Worm (Caenorhabditis elegans): ENCODE data around the gene npr-15.
A peak's percentile ranks its signal among the peaks of the same experiment; 100 is the strongest.

The npr-15 gene

ce11 chrIII:3706586-3706985 lies 12.1 kb upstream of the npr-15 start, which contains the start of gene dph-1:
dph-1 (plus strand) TSS chrIII:3706886.
- no peak for TF ChIP-seq hlh-4 (tag; optimal IDR thresholded peaks at IDR 0.05)
- TF ChIP-seq tbx-2 (tag; optimal IDR thresholded peaks at IDR 0.05) = no peak
- no peak for TF ChIP-seq lin-13 (GFP tag; optimal IDR thresholded peaks at IDR 0.05)
- TF ChIP-seq ceh-8 (GFP tag; optimal IDR thresholded peaks at IDR 0.05) = no peak
- TF ChIP-seq nhr-237 (tag; optimal IDR thresholded peaks at IDR 0.05) = no peak
- TF ChIP-seq ceh-90 (tag; optimal IDR thresholded peaks at IDR 0.05) = no peak
- no peak for TF ChIP-seq lir-3 (tag; optimal IDR thresholded peaks at IDR 0.05; ENCODE audit: poor library complexity)
- no peak for TF ChIP-seq Y116A8C.19 (tag; optimal IDR thresholded peaks at IDR 0.05; ENCODE audit: borderline replicate concordance)
- no peak for TF ChIP-seq grh-1 (GFP tag; IDR thresholded peaks at IDR 0.05)
- no peak for TF ChIP-seq swsn-7 (tag; optimal IDR thresholded peaks at IDR 0.05)
- TF ChIP-seq unc-62 (GFP tag; optimal IDR thresholded peaks at IDR 0.05) = no peak

DNA sequence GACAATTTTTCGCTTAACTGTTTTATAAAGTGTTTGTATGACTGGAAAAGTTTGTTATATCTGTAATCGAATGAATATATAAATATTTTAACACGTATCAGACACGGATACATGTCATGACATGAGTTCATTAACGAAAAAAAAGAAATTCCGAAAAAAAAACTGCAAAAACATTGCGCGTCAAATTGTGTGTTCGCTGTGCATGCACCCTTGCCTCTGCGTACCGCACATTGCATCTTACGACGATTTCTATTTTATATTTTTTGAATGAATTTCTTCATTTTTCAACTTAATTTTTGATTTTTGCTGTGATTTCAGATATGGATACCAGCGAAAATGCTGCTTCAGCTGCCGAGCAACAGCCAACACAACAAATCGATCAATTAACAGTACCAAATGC lies 10.5 kb upstream of the npr-15 start, which contains the start of gene wdr-5.1:
Gene wdr-5.1, plus strand, starts transcription at position 319 of the 400 bp plus-strand sequence.
- TF ChIP-seq aha-1 (tag; optimal IDR thresholded peaks at IDR 0.05) = no peak
- no peak for TF ChIP-seq sox-4 (tag; optimal IDR thresholded peaks at IDR 0.05)
- peak; percentile 34 to 53 for TF ChIP-seq efl-1 (optimal IDR thresholded peaks at IDR 0.05)
- TF ChIP-seq efl-1 (GFP tag; optimal IDR thresholded peaks at IDR 0.05 in 1 of 2) = peak in 1 of 2 experiments; percentile 48
- peak; percentile 22 for TF ChIP-seq nhr-47 (tag; optimal IDR thresholded peaks at IDR 0.05)
- TF ChIP-seq lin-35 (GFP tag; optimal IDR thresholded peaks at IDR 0.05) = peak; percentile 21 to 47
- TF ChIP-seq fkh-10 (GFP tag; optimal IDR thresholded peaks at IDR 0.05) = no peak
- peak in 1 of 3 experiments; percentile 22 for TF ChIP-seq ceh-82 (tag; optimal IDR thresholded peaks at IDR 0.05)
- TF ChIP-seq lsy-2 (tag; optimal IDR thresholded peaks at IDR 0.05) = peak; percentile 31 to 62
- peak; percentile 88 for TF ChIP-seq F16B12.6 (tag; optimal IDR thresholded peaks at IDR 0.05)
- peak; percentile 26 for TF ChIP-seq nhr-85 (tag)
- no peak for TF ChIP-seq fkh-4 (tag; optimal IDR thresholded peaks at IDR 0.05; ENCODE audit: borderline replicate concordance)
- peak in 2 of 3 experiments; percentile 37 to 60 for TF ChIP-seq dpl-1 (GFP tag; optimal IDR thresholded peaks at IDR 0.05)
- peak; percentile 46 for TF ChIP-seq snu-23 (GFP tag; optimal IDR thresholded peaks at IDR 0.05)
- TF ChIP-seq nhr-71 (tag; optimal IDR thresholded peaks at IDR 0.05) = peak; percentile 54
- TF ChIP-seq xbp-1 (tag; optimal IDR thresholded peaks at IDR 0.05) = peak; percentile 48

DNA sequence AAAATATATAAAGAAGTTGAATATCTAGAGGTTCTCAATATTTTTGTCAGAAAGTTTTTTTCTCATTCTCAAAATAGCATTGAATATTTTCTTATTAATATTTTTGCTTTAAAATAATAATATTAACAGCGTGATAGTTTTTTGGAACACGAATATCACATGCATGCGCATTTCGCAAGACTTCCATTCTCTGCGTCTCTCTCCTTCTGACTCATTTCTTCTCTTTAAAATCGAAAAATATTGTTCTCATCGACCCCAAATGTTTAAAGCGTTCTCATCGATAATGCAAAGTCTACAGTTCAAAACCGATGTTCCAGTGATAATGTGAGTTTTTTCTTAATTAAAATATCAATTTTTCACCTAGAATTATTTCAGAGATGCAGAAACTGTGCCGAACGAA lies 8.9 kb upstream of the npr-15 start, which contains the start of gene C14B1.3:
Gene C14B1.3, plus strand, starts transcription at position 168 of the 400 bp plus-strand sequence.
- TF ChIP-seq nhr-85 (tag) = no peak
- TF ChIP-seq lin-13 (GFP tag; optimal IDR thresholded peaks at IDR 0.05) = no peak
- no peak for TF ChIP-seq nhr-20 (tag; optimal IDR thresholded peaks at IDR 0.05)
- no peak for TF ChIP-seq isw-1 (GFP tag; IDR thresholded peaks at IDR 0.05)
- TF ChIP-seq ceh-82 (tag; optimal IDR thresholded peaks at IDR 0.05) = peak in 2 of 3 experiments; percentile 6 to 31
- no peak for TF ChIP-seq hlh-17 (GFP tag; optimal IDR thresholded peaks at IDR 0.05; ENCODE audit: borderline replicate concordance)
- TF ChIP-seq ceh-63 (GFP tag; optimal IDR thresholded peaks at IDR 0.05) = no peak
- TF ChIP-seq tlp-1 (tag; optimal IDR thresholded peaks at IDR 0.05) = no peak
- TF ChIP-seq mef-2 (tag; optimal IDR thresholded peaks at IDR 0.05) = no peak
- no peak for TF ChIP-seq ceh-88 (GFP tag; IDR thresholded peaks at IDR 0.05)
- no peak for TF ChIP-seq lin-15B (tag; optimal IDR thresholded peaks at IDR 0.05)
- TF ChIP-seq elt-3 (tag; optimal IDR thresholded peaks at IDR 0.05) = peak in 1 of 6 experiments; percentile 21
- no peak for TF ChIP-seq sptf-1 (tag; optimal IDR thresholded peaks at IDR 0.05)
- TF ChIP-seq ama-1 (optimal IDR thresholded peaks at IDR 0.05) = no peak
- TF ChIP-seq ets-5 (GFP tag; IDR thresholded peaks at IDR 0.05) = no peak
- no peak for TF ChIP-seq unc-62 (GFP tag; optimal IDR thresholded peaks at IDR 0.05)
- peak; percentile 87 for TF ChIP-seq skn-1 (tag; optimal IDR thresholded peaks at IDR 0.05)
- no peak for TF ChIP-seq nhr-76 (tag; optimal IDR thresholded peaks at IDR 0.05)
- TF ChIP-seq C16A3.4 (tag; optimal IDR thresholded peaks at IDR 0.05) = no peak
- no peak for TF ChIP-seq fkh-4 (tag; optimal IDR thresholded peaks at IDR 0.05; ENCODE audit: borderline replicate concordance)
- no peak for TF ChIP-seq ceh-8 (GFP tag; optimal IDR thresholded peaks at IDR 0.05)
- no peak for TF ChIP-seq egl-27 (tag; optimal IDR thresholded peaks at IDR 0.05)
- no peak for TF ChIP-seq fkh-8 (tag; optimal IDR thresholded peaks at IDR 0.05)
- no peak for TF ChIP-seq ztf-11 (tag; optimal IDR thresholded peaks at IDR 0.05)
- no peak for TF ChIP-seq nhr-84 (tag; optimal IDR thresholded peaks at IDR 0.05)
- TF ChIP-seq lir-3 (tag; optimal IDR thresholded peaks at IDR 0.05; ENCODE audit: poor library complexity) = no peak
- no peak for TF ChIP-seq zag-1 (tag; optimal IDR thresholded peaks at IDR 0.05)
- no peak for TF ChIP-seq nhr-19 (GFP tag; conservative IDR thresholded peaks at IDR 0.05)
- TF ChIP-seq nhr-71 (tag; optimal IDR thresholded peaks at IDR 0.05) = peak; percentile 39
- TF ChIP-seq tbx-2 (tag; optimal IDR thresholded peaks at IDR 0.05) = no peak
- no peak for TF ChIP-seq unc-98 (GFP tag; IDR thresholded peaks at IDR 0.05)
- TF ChIP-seq irx-1 (tag; optimal IDR thresholded peaks at IDR 0.05) = no peak

All from whole organism, L1 larva.